Fruit fly (Drosophila melanogaster): ENCODE data around the gene primo-1.

Gene primo-1

dm6 chr3R:13683624-13684568 is 27.7 kb downstream of the primo-1 start, which contains the start of gene flfl:
TSS of gene flfl (plus strand) at chr3R:13683921.
- no peak for TF ChIP-seq Hr38 (GFP tag; optimal IDR thresholded peaks at IDR 0.05)
- TF ChIP-seq dac (GFP tag; optimal IDR thresholded peaks at IDR 0.05) = no peak
- TF ChIP-seq Blimp-1 (GFP tag; optimal IDR thresholded peaks at IDR 0.05) = no peak
- TF ChIP-seq Ets96B (tag; optimal IDR thresholded peaks at IDR 0.05) = no peak
- no peak for TF ChIP-seq Sox15 (GFP tag; optimal IDR thresholded peaks at IDR 0.05)
- TF ChIP-seq fkh (GFP tag; optimal IDR thresholded peaks at IDR 0.05) = no peak
- no peak for TF ChIP-seq CG8632 (GFP tag; optimal IDR thresholded peaks at IDR 0.05)
- TF ChIP-seq lz (GFP tag; optimal IDR thresholded peaks at IDR 0.05) = peak; percentile 20
- TF ChIP-seq CG11902 (GFP tag; optimal IDR thresholded peaks at IDR 0.05) = no peak
- no peak for TF ChIP-seq Eip75B (GFP tag; optimal IDR thresholded peaks at IDR 0.05)
- TF ChIP-seq CG6854 (GFP tag; optimal IDR thresholded peaks at IDR 0.05) = peak; percentile 29
- no peak for TF ChIP-seq CG15336 (GFP tag; IDR thresholded peaks at IDR 0.05)
- TF ChIP-seq fd85E (GFP tag; optimal IDR thresholded peaks at IDR 0.05) = no peak
- TF ChIP-seq CG31627 (GFP tag; optimal IDR thresholded peaks at IDR 0.05) = peak; percentile 36
- TF ChIP-seq Sox102F (GFP tag; optimal IDR thresholded peaks at IDR 0.05) = peak; percentile 1
- TF ChIP-seq CG6163 (GFP tag; IDR thresholded peaks at IDR 0.05) = no peak
- TF ChIP-seq Eip78C (GFP tag) = peak; percentile 64
- no peak for TF ChIP-seq CG7368 (GFP tag; optimal IDR thresholded peaks at IDR 0.05)
- no peak for TF ChIP-seq Eip93F (GFP tag; optimal IDR thresholded peaks at IDR 0.05)
- TF ChIP-seq dsx (GFP tag; optimal IDR thresholded peaks at IDR 0.05; ENCODE audit: poor library complexity, severe bottlenecking) = no peak
- no peak for TF ChIP-seq CG10669 (GFP tag; optimal IDR thresholded peaks at IDR 0.05)
- peak; percentile 36 for TF ChIP-seq CG6808 (GFP tag; optimal IDR thresholded peaks at IDR 0.05)
- no peak for TF ChIP-seq CG8119 (GFP tag; IDR thresholded peaks at IDR 0.05)
- no peak for TF ChIP-seq achi (GFP tag; optimal IDR thresholded peaks at IDR 0.05)
- TF ChIP-seq ss (GFP tag; optimal IDR thresholded peaks at IDR 0.05) = no peak
- peak; percentile 29 for TF ChIP-seq CG3919 (GFP tag; optimal IDR thresholded peaks at IDR 0.05)
- no peak for TF ChIP-seq acj6 (GFP tag; optimal IDR thresholded peaks at IDR 0.05)
- TF ChIP-seq CG32006 (GFP tag; optimal IDR thresholded peaks at IDR 0.05) = peak; percentile 1
- TF ChIP-seq net (GFP tag; optimal IDR thresholded peaks at IDR 0.05) = peak; percentile 15
- TF ChIP-seq OdsH (GFP tag; optimal IDR thresholded peaks at IDR 0.05) = no peak
- peak; percentile 22 for TF ChIP-seq vri (GFP tag; optimal IDR thresholded peaks at IDR 0.05)
- TF ChIP-seq CG6792 (GFP tag; optimal IDR thresholded peaks at IDR 0.05) = no peak
- TF ChIP-seq topi (GFP tag; optimal IDR thresholded peaks at IDR 0.05) = peak; percentile 9
- peak; percentile 40 for TF ChIP-seq Sox14 (GFP tag; optimal IDR thresholded peaks at IDR 0.05)
- no peak for TF ChIP-seq Met (GFP tag; optimal IDR thresholded peaks at IDR 0.05)
- TF ChIP-seq CG10631 (GFP tag; optimal IDR thresholded peaks at IDR 0.05) = no peak
- TF ChIP-seq Ets21C (GFP tag; optimal IDR thresholded peaks at IDR 0.05) = no peak
- TF ChIP-seq svp (GFP tag) = peak; percentile 76
- TF ChIP-seq Hr39 (GFP tag; optimal IDR thresholded peaks at IDR 0.05) = no peak
- no peak for TF ChIP-seq cyc (GFP tag; optimal IDR thresholded peaks at IDR 0.05)
- TF ChIP-seq Smox (GFP tag; optimal IDR thresholded peaks at IDR 0.05) = peak; percentile 9
- TF ChIP-seq CG11294 (GFP tag; IDR thresholded peaks at IDR 0.05) = no peak
- no peak for TF ChIP-seq fd59A (GFP tag; optimal IDR thresholded peaks at IDR 0.05)
- no peak for TF ChIP-seq CG1621 (tag; optimal IDR thresholded peaks at IDR 0.05)
- no peak for TF ChIP-seq CG4318 (GFP tag; optimal IDR thresholded peaks at IDR 0.05)
- TF ChIP-seq Gug (GFP tag; IDR thresholded peaks at IDR 0.05) = no peak
- TF ChIP-seq CG11762 (GFP tag; optimal IDR thresholded peaks at IDR 0.05; ENCODE audit: insufficient read depth) = no peak
- TF ChIP-seq Hr4 (GFP tag; optimal IDR thresholded peaks at IDR 0.05) = no peak
- no peak for TF ChIP-seq eg (GFP tag; IDR thresholded peaks at IDR 0.05)
- peak; percentile 47 for TF ChIP-seq CG9139 (GFP tag; optimal IDR thresholded peaks at IDR 0.05)
- no peak for TF ChIP-seq salr (GFP tag; optimal IDR thresholded peaks at IDR 0.05)
